Fruit fly (Drosophila melanogaster) whole organism, embryonic: ENCODE measurements around the gene eEF1alpha2.

Experiments used
- Blimp-1 ChIP-seq: fragments of 200-800 bp; sonication (Bioruptor generic); optimal IDR thresholded peaks from 3 replicates; lab custom pipeline; 2018; ENCODE audit warnings: missing biosample characterization, missing genetic modification characterization, mild to moderate bottlenecking, moderate library complexity, missing genetic modification reagents
- CG11504 ChIP-seq: fragments of 200-800 bp; sonication (Bioruptor generic); optimal IDR thresholded peaks from 3 replicates; lab custom pipeline; 2019; ENCODE audit warnings: missing biosample characterization, mild to moderate bottlenecking, missing genetic modification characterization, moderate library complexity
- CG11695 ChIP-seq: fragments of 200-800 bp; sonication (Bioruptor generic); IDR thresholded peaks from 3 replicates; pipeline ENCODE4 v1.3.6; 2022; ENCODE audit warnings: missing biosample characterization, missing genetic modification characterization
- CG12104 ChIP-seq: fragments of 200-800 bp; sonication (Bioruptor generic); optimal IDR thresholded peaks from 3 replicates; lab custom pipeline; 2016; ENCODE audit warnings: missing biosample characterization, missing genetic modification characterization
- CG13424 ChIP-seq: fragments of 200-800 bp; sonication (Bioruptor generic); optimal IDR thresholded peaks from 2 replicates; lab custom pipeline; 2019; ENCODE audit warnings: missing biosample characterization, mild to moderate bottlenecking, missing genetic modification characterization, moderate library complexity
- CG17612 ChIP-seq: fragments of 200-800 bp; sonication (Bioruptor generic); IDR thresholded peaks from 2 replicates; pipeline ENCODE4 v1.3.6; 2022; ENCODE audit warnings: missing biosample characterization, missing genetic modification characterization
- CG18619 ChIP-seq: fragments of 200-800 bp; sonication (Bioruptor generic); optimal IDR thresholded peaks from 3 replicates; lab custom pipeline; 2017; ENCODE audit warnings: missing biosample characterization, mild to moderate bottlenecking, missing genetic modification characterization
- CG2120 ChIP-seq: fragments of 200-800 bp; sonication (Bioruptor generic); optimal IDR thresholded peaks from 3 replicates; lab custom pipeline; 2016; ENCODE audit warnings: missing biosample characterization, missing genetic modification characterization
- CG2129 ChIP-seq: fragments of 200-800 bp; sonication (Bioruptor generic); IDR thresholded peaks from 2 replicates; pipeline ENCODE4 v1.3.6; 2022; ENCODE audit warnings: missing biosample characterization, missing genetic modification characterization; ENCODE audit not compliant: partially characterized antibody
- CG2889 ChIP-seq: fragments of 200-800 bp; sonication (Bioruptor generic); IDR thresholded peaks from 3 replicates; pipeline ENCODE4 v1.3.6; 2022; ENCODE audit warnings: missing biosample characterization, missing genetic modification characterization
- CG3995 ChIP-seq: fragments of 200-800 bp; sonication (Bioruptor generic); optimal IDR thresholded peaks from 3 replicates; lab custom pipeline; 2016; ENCODE audit warnings: missing biosample characterization, missing genetic modification characterization
- CG4282 ChIP-seq: fragments of 200-800 bp; sonication (Bioruptor generic); optimal IDR thresholded peaks from 2 replicates; lab custom pipeline; 2016; ENCODE audit warnings: missing biosample characterization, missing genetic modification characterization
- CG4854 ChIP-seq: fragments of 200-800 bp; sonication (Bioruptor generic); optimal IDR thresholded peaks from 2 replicates; lab custom pipeline; 2016; ENCODE audit warnings: missing biosample characterization, missing genetic modification characterization, inconsistent platforms
- CG6689 ChIP-seq: fragments of 200-800 bp; sonication (Bioruptor generic); IDR thresholded peaks from 2 replicates; pipeline ENCODE4 v1.3.6; 2022; ENCODE audit warnings: missing biosample characterization, missing genetic modification characterization
- CG6813 ChIP-seq: fragments of 200-800 bp; sonication (Bioruptor generic); optimal IDR thresholded peaks from 2 replicates; lab custom pipeline; 2017; ENCODE audit warnings: missing biosample characterization, missing genetic modification characterization, mild to moderate bottlenecking, moderate library complexity, missing genetic modification reagents
- CG9437 ChIP-seq: fragments of 200-800 bp; sonication (Bioruptor generic); optimal IDR thresholded peaks from 2 replicates; lab custom pipeline; 2018; ENCODE audit warnings: missing biosample characterization, mild to moderate bottlenecking, missing genetic modification characterization
- CTCF ChIP-seq: fragments of 200-800 bp; sonication (Bioruptor generic); optimal IDR thresholded peaks from 2 replicates; lab custom pipeline; 2017; ENCODE audit warnings: missing biosample characterization, mild to moderate bottlenecking, missing genetic modification characterization, moderate library complexity
- CoRest ChIP-seq: fragments of 200-800 bp; sonication (Bioruptor generic); optimal IDR thresholded peaks from 3 replicates; lab custom pipeline; 2018; ENCODE audit warnings: missing biosample characterization, mild to moderate bottlenecking, missing genetic modification characterization, moderate library complexity
- Dip3 ChIP-seq: fragments of 200-800 bp; sonication (Bioruptor generic); optimal IDR thresholded peaks from 3 replicates; lab custom pipeline; 2016; ENCODE audit warnings: missing biosample characterization, missing genetic modification characterization
- Doc2 ChIP-seq: fragments of 200-800 bp; sonication (Bioruptor generic); IDR thresholded peaks from 2 replicates; pipeline ENCODE4 v1.3.6; 2022; ENCODE audit warnings: missing biosample characterization, missing genetic modification characterization
- Doc3 ChIP-seq: fragments of 200-800 bp; sonication (Bioruptor generic); IDR thresholded peaks from 3 replicates; pipeline ENCODE4 v1.3.6; 2022; ENCODE audit warnings: missing biosample characterization, missing genetic modification characterization; ENCODE audit not compliant: partially characterized antibody
- Gsc ChIP-seq: fragments of 200-800 bp; sonication (Bioruptor generic); IDR thresholded peaks from 2 replicates; pipeline ENCODE4 v1.3.6; 2022; ENCODE audit warnings: missing biosample characterization, missing genetic modification characterization
- HLH3B ChIP-seq: fragments of 200-800 bp; sonication (Bioruptor generic); IDR thresholded peaks from 2 replicates; pipeline ENCODE4 v1.3.6; 2022; ENCODE audit warnings: missing biosample characterization, missing genetic modification characterization
- HLHmδ ChIP-seq: fragments of 200-800 bp; sonication (Bioruptor generic); optimal IDR thresholded peaks from 2 replicates; lab custom pipeline; 2018; ENCODE audit warnings: missing biosample characterization, mild to moderate bottlenecking, missing genetic modification characterization, moderate library complexity
- Hr51 ChIP-seq, 2 experiments: fragments of 200-800 bp; sonication (Bioruptor generic); optimal IDR thresholded peaks; 2 replicates in 1 of 2; 3 replicates in 1 of 2; lab custom pipeline; 2016 to 2018; ENCODE audit warnings: missing biosample characterization in 2 of 2, missing genetic modification characterization in 2 of 2, mild to moderate bottlenecking in 1 of 2, moderate library complexity in 1 of 2
- MBD-R2 ChIP-seq: fragments of 200-800 bp; sonication (Bioruptor generic); IDR thresholded peaks from 2 replicates; pipeline ENCODE4 v1.3.6; 2022; ENCODE audit warnings: missing biosample characterization, missing genetic modification characterization
- Mes4 ChIP-seq: fragments of 200-800 bp; sonication (Bioruptor generic); optimal IDR thresholded peaks from 2 replicates; lab custom pipeline; 2016; ENCODE audit warnings: missing biosample characterization, missing genetic modification characterization
- Mrtf ChIP-seq: fragments of 200-800 bp; sonication (Bioruptor generic); IDR thresholded peaks from 3 replicates; pipeline ENCODE4 v1.3.6; 2022; ENCODE audit warnings: missing biosample characterization, missing genetic modification characterization
- PHDP ChIP-seq: fragments of 200-800 bp; sonication (Bioruptor generic); optimal IDR thresholded peaks from 3 replicates; lab custom pipeline; 2018; ENCODE audit warnings: missing biosample characterization, mild to moderate bottlenecking, missing genetic modification characterization, moderate library complexity
- Sry-β ChIP-seq: fragments of 200-800 bp; sonication (Bioruptor generic); optimal IDR thresholded peaks from 2 replicates; lab custom pipeline; 2018; ENCODE audit warnings: missing biosample characterization, mild to moderate bottlenecking, missing genetic modification characterization, moderate library complexity
- Ssrp ChIP-seq: fragments of 200-800 bp; sonication (Bioruptor generic); optimal IDR thresholded peaks from 2 replicates; lab custom pipeline; 2018; ENCODE audit warnings: missing biosample characterization, mild to moderate bottlenecking, missing genetic modification characterization, moderate library complexity
- TFAM ChIP-seq: fragments of 200-800 bp; sonication (Bioruptor generic); optimal IDR thresholded peaks from 2 replicates; lab custom pipeline; 2017; ENCODE audit warnings: missing biosample characterization, missing genetic modification characterization, inconsistent platforms
- Usf ChIP-seq: fragments of 200-800 bp; sonication (Bioruptor generic); optimal IDR thresholded peaks from 2 replicates; lab custom pipeline; 2017; ENCODE audit warnings: missing genotype, missing biosample characterization, missing genetic modification characterization
- Xrp1 ChIP-seq: fragments of 200-800 bp; sonication (Bioruptor generic); IDR thresholded peaks from 2 replicates; pipeline ENCODE4 v1.3.6; 2022; ENCODE audit warnings: missing biosample characterization, missing genetic modification characterization
- cad ChIP-seq: fragments of >200 bp; optimal IDR thresholded peaks from 2 replicates; lab custom pipeline; 2017; ENCODE audit warnings: missing biosample characterization, missing genetic modification characterization
- cg ChIP-seq: fragments of 200-800 bp; sonication (Bioruptor generic); optimal IDR thresholded peaks from 3 replicates; lab custom pipeline; 2019; ENCODE audit warnings: missing biosample characterization, mild to moderate bottlenecking, missing genetic modification characterization, moderate library complexity
- chif ChIP-seq, 2 experiments: fragments of 200-800 bp; sonication (Bioruptor generic); optimal IDR thresholded peaks; 3 replicates each; lab custom pipeline; 2016; ENCODE audit warnings: missing biosample characterization in 2 of 2, missing genetic modification characterization in 2 of 2
- croc ChIP-seq: fragments of 200-800 bp; sonication (Bioruptor generic); conservative IDR thresholded peaks from 3 replicates; pipeline ENCODE4 v1.3.6; 2022; ENCODE audit warnings: missing biosample characterization, missing genetic modification characterization
- dmrt99B ChIP-seq: fragments of 200-800 bp; sonication (Bioruptor generic); optimal IDR thresholded peaks from 2 replicates; lab custom pipeline; 2018; ENCODE audit warnings: missing biosample characterization, mild to moderate bottlenecking, missing genetic modification characterization, moderate library complexity
- fru ChIP-seq: fragments of >200 bp; optimal IDR thresholded peaks from 2 replicates; lab custom pipeline; 2017
- mirr ChIP-seq: fragments of 200-800 bp; sonication (Bioruptor generic); optimal IDR thresholded peaks from 3 replicates; lab custom pipeline; 2018; ENCODE audit warnings: missing biosample characterization, mild to moderate bottlenecking, missing genetic modification characterization
- pb ChIP-seq: fragments of 200-800 bp; sonication (Bioruptor generic); optimal IDR thresholded peaks from 3 replicates; lab custom pipeline; 2016; ENCODE audit warnings: missing biosample characterization, missing genetic modification characterization
- pfk ChIP-seq: fragments of 200-800 bp; sonication (Bioruptor generic); optimal IDR thresholded peaks from 2 replicates; lab custom pipeline; 2018; ENCODE audit warnings: missing biosample characterization, mild to moderate bottlenecking, missing genetic modification characterization, moderate library complexity
- sd ChIP-seq: fragments of 200-800 bp; sonication (Bioruptor generic); optimal IDR thresholded peaks from 3 replicates; lab custom pipeline; 2018; ENCODE audit warnings: missing biosample characterization, mild to moderate bottlenecking, missing genetic modification characterization, moderate library complexity
- sens ChIP-seq: fragments of 200-800 bp; sonication (Bioruptor generic); peaks from one replicate; lab custom pipeline; 2016; ENCODE audit warnings: missing biosample characterization, missing genetic modification characterization
- seq ChIP-seq: fragments of 200-800 bp; sonication (Bioruptor generic); IDR thresholded peaks from 2 replicates; pipeline ENCODE4 v1.3.6; 2022; ENCODE audit warnings: missing biosample characterization, missing genetic modification characterization
- slou ChIP-seq: fragments of 200-800 bp; sonication (Bioruptor generic); optimal IDR thresholded peaks from 3 replicates; lab custom pipeline; 2016; ENCODE audit warnings: missing biosample characterization, missing genetic modification characterization
- vvl ChIP-seq: fragments of 200-800 bp; sonication (Bioruptor generic); IDR thresholded peaks from 2 replicates; pipeline ENCODE4 v1.3.6; 2022; ENCODE audit warnings: missing biosample characterization, missing genetic modification characterization
- wek ChIP-seq: fragments of 200-800 bp; sonication (Bioruptor generic); optimal IDR thresholded peaks from 3 replicates; lab custom pipeline; 2018; ENCODE audit warnings: missing biosample characterization, mild to moderate bottlenecking, missing genetic modification characterization, moderate library complexity
- zen2 ChIP-seq: fragments of 200-800 bp; sonication (Bioruptor generic); IDR thresholded peaks from 3 replicates; pipeline ENCODE4 v1.3.6; 2022; ENCODE audit warnings: missing biosample characterization, missing genetic modification characterization; ENCODE audit not compliant: partially characterized antibody
- zfh1 ChIP-seq: fragments of 200-800 bp; sonication (Bioruptor generic); IDR thresholded peaks from 3 replicates; pipeline ENCODE4 v1.3.6; 2022; ENCODE audit warnings: missing biosample characterization, missing genetic modification characterization

The eEF1alpha2 gene

DNA sequence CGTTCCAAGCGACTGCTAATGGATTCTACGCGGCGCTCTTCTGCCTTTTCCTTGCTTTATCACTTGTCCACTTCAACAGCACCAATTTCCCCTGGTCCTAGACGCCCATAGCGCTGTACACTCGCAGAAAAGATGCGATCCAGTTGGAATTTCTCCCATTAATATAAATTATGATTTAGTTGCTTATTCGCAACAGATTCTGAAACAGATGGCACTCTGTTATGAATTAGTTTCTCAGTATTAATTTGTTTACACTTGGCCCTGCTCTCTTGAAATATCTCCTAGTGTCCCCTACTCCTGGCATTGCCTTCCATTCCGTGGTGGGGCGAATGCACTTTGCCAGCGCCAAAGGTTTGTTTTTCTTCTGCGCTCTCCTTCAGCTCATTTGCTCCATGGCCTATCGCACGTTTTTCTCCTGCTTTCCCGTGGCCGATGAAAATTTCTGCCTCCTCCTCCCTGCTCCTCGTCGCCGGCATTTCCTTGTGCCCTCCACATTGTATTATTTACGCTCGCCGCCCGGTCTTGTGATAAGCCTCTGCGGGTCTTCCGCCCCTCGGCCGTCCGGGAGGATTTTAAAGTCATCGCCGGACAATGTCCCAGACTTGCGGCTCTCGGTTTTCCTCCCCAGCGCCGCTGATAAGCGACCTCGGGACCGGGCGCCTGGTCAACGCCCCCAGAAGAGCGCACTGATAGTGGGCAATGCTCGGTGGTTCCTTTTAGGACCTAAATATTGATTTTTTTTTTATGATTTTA lies 31.9 kb upstream of the eEF1alpha2 start (continued):
- TF ChIP-seq HLHmδ (GFP tag; lab: Kevin White, UChicago) (no peak), Doc3 (GFP tag; lab: Robert Waterston, UW) (no peak), CTCF (GFP tag; lab: Kevin White, UChicago) (no peak), zfh1 (GFP tag; lab: Robert Waterston, UW) (peak; percentile 75), croc (GFP tag; lab: Robert Waterston, UW) (no peak; the same call in 1 of the 3 replicates), Ssrp (tag; lab: Kevin White, UChicago) (no peak), Sry-β (GFP tag; lab: Kevin White, UChicago) (no peak), CG9437 (GFP tag; lab: Kevin White, UChicago) (no peak), CG3995 (GFP tag; lab: Kevin White, UChicago) (no peak), CG4854 (no peak), Blimp-1 (GFP tag; lab: Kevin White, UChicago) (no peak), CG11504 (tag; lab: Kevin White, UChicago) (no peak), HLH3B (GFP tag; lab: Robert Waterston, UW) (no peak), mirr (GFP tag; lab: Kevin White, UChicago) (no peak), vvl (GFP tag; lab: Robert Waterston, UW) (peak; percentile 52; the same call in 1 of the 2 replicates), TFAM (GFP tag; lab: Kevin White, UChicago) (no peak), Xrp1 (GFP tag; lab: Robert Waterston, UW) (peak; percentile 82), Dip3 (GFP tag; lab: Kevin White, UChicago) (no peak), CG18619 (GFP tag; lab: Kevin White, UChicago) (no peak), CG4282 (GFP tag; lab: Kevin White, UChicago) (no peak), Usf (GFP tag; lab: Kevin White, UChicago) (no peak), Mrtf (GFP tag; lab: Robert Waterston, UW) (no peak), CG2129 (GFP tag; lab: Robert Waterston, UW) (no peak), cg (GFP tag; lab: Kevin White, UChicago) (no peak), CG2120 (GFP tag; lab: Kevin White, UChicago) (no peak), Doc2 (GFP tag; lab: Robert Waterston, UW) (no peak), CG12104 (GFP tag; lab: Kevin White, UChicago) (no peak), CG2889 (GFP tag; lab: Robert Waterston, UW) (no peak), Gsc (GFP tag; lab: Robert Waterston, UW) (peak; percentile 49; the same call in 1 of the 2 replicates), chif (GFP tag; optimal IDR thresholded peaks at IDR 0.05; lab: Kevin White, UChicago) (peak; percentile 16 to 23), cad (GFP tag; lab: Kevin White, UChicago) (no peak), CG6689 (GFP tag; lab: Robert Waterston, UW) (peak; percentile 63), CG17612 (GFP tag; lab: Robert Waterston, UW) (no peak), slou (no peak), CG6813 (GFP tag; lab: Kevin White, UChicago) (no peak), Hr51 (GFP tag; optimal IDR thresholded peaks at IDR 0.05; lab: Kevin White, UChicago) (no peak), MBD-R2 (no peak), dmrt99B (tag; lab: Kevin White, UChicago) (no peak), CG11695 (GFP tag; lab: Robert Waterston, UW) (0 out of 3 replicates have a peak, but pooled peaks have one; percentile 24), fru (no peak), pfk (GFP tag; lab: Kevin White, UChicago) (peak; percentile 3), wek (no peak), seq (no peak), zen2 (GFP tag; lab: Robert Waterston, UW) (no peak), Mes4 (GFP tag; lab: Kevin White, UChicago) (no peak), CG13424 (no peak), sd (tag; lab: Kevin White, UChicago) (no peak), CoRest (tag; lab: Kevin White, UChicago) (no peak), pb (GFP tag; lab: Kevin White, UChicago) (no peak), PHDP (tag; lab: Kevin White, UChicago) (no peak), sens (GFP tag; lab: Kevin White, UChicago) (peak; percentile 77)
